Fruit fly (Drosophila melanogaster): ENCODE data around the gene ergic53.

The ergic53 gene

DNA sequence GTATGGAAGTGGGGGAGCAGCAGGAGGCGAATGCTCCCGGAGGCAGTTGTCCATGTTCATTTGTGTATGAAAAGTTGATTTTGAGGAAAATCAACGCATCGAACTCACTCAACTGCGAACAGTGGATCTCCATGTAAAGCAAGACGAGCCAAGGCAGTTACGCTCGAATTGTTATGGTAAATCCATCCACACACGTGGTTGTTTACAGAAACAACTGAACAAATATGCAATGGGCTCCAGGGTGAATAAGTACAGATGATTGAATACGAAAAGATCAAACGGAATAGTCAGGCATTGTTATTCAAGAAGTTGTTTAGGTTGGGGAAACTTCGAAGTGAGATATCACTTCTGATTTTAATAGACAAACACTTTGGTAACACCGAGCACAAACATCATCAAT is 49.3 kb downstream of the ergic53 start (continued):
- peak; percentile 35 for TF ChIP-seq salm (tag; optimal IDR thresholded peaks at IDR 0.05)
- TF ChIP-seq CG14667 (GFP tag; IDR thresholded peaks at IDR 0.05) = no peak
- TF ChIP-seq TFAM (GFP tag; optimal IDR thresholded peaks at IDR 0.05) = no peak
- TF ChIP-seq zfh1 (GFP tag; IDR thresholded peaks at IDR 0.05) = no peak
- no peak for TF ChIP-seq prd (optimal IDR thresholded peaks at IDR 0.05)
- TF ChIP-seq prd (GFP tag; IDR thresholded peaks at IDR 0.05) = no peak
- TF ChIP-seq CG2116 (GFP tag; optimal IDR thresholded peaks at IDR 0.05) = peak; percentile 28
- no peak for TF ChIP-seq HmgZ (tag; optimal IDR thresholded peaks at IDR 0.05)
- TF ChIP-seq tio (GFP tag; optimal IDR thresholded peaks at IDR 0.05) = peak; percentile 45
- peak; percentile 0 for TF ChIP-seq CrebB (tag; optimal IDR thresholded peaks at IDR 0.05)
- TF ChIP-seq tgo (GFP tag; IDR thresholded peaks at IDR 0.05) = peak; percentile 28; the same call in 1 of the 3 replicates
- TF ChIP-seq sob (GFP tag; IDR thresholded peaks at IDR 0.05) = peak; percentile 59; the same call in 1 of the 2 replicates
- no peak for TF ChIP-seq crp (GFP tag; optimal IDR thresholded peaks at IDR 0.05)
- peak; percentile 79 for TF ChIP-seq Atf6 (GFP tag; IDR thresholded peaks at IDR 0.05)
- TF ChIP-seq sr (GFP tag; IDR thresholded peaks at IDR 0.05) = no peak
- no peak for TF ChIP-seq BEAF-32 (GFP tag; optimal IDR thresholded peaks at IDR 0.05)
- TF ChIP-seq H2.0 (GFP tag; IDR thresholded peaks at IDR 0.05) = no peak
- TF ChIP-seq Abd-B (GFP tag; optimal IDR thresholded peaks at IDR 0.05) = no peak
- TF ChIP-seq CG6272 (GFP tag; IDR thresholded peaks at IDR 0.05) = no peak
- TF ChIP-seq inv (GFP tag; IDR thresholded peaks at IDR 0.05; ENCODE audit: partially characterized antibody) = no peak
- TF ChIP-seq CG7745 (tag; optimal IDR thresholded peaks at IDR 0.05) = no peak
- TF ChIP-seq CG31224 (GFP tag; IDR thresholded peaks at IDR 0.05) = no peak
- peak; percentile 42 for TF ChIP-seq Fer3 (tag; optimal IDR thresholded peaks at IDR 0.05)
- no peak for TF ChIP-seq CG4854 (GFP tag; optimal IDR thresholded peaks at IDR 0.05)
- no peak for TF ChIP-seq CG17829 (tag; optimal IDR thresholded peaks at IDR 0.05)
- no peak for TF ChIP-seq Rx (GFP tag; IDR thresholded peaks at IDR 0.05)
- peak; percentile 34 for TF ChIP-seq fd64A (GFP tag; optimal IDR thresholded peaks at IDR 0.05)
- no peak for TF ChIP-seq chif (GFP tag; optimal IDR thresholded peaks at IDR 0.05)
- no peak for TF ChIP-seq jigr1 (GFP tag; IDR thresholded peaks at IDR 0.05)
- TF ChIP-seq MBD-R2 (GFP tag; IDR thresholded peaks at IDR 0.05) = no peak
- TF ChIP-seq CG14710 (tag; optimal IDR thresholded peaks at IDR 0.05) = no peak
- peak; percentile 23 for TF ChIP-seq CG4328 (GFP tag; optimal IDR thresholded peaks at IDR 0.05)
- TF ChIP-seq slou (GFP tag; optimal IDR thresholded peaks at IDR 0.05) = no peak
- no peak for TF ChIP-seq sqz (GFP tag; optimal IDR thresholded peaks at IDR 0.05)
- TF ChIP-seq CG30403 (GFP tag; optimal IDR thresholded peaks at IDR 0.05) = no peak
- TF ChIP-seq CG15011 (GFP tag; optimal IDR thresholded peaks at IDR 0.05) = peak; percentile 21
- no peak for TF ChIP-seq CG7372 (GFP tag; IDR thresholded peaks at IDR 0.05)
- TF ChIP-seq luna (GFP tag; optimal IDR thresholded peaks at IDR 0.05) = peak; percentile 8
- no peak for TF ChIP-seq CG8924 (tag; optimal IDR thresholded peaks at IDR 0.05)
- TF ChIP-seq CG6765 (GFP tag; optimal IDR thresholded peaks at IDR 0.05) = peak; percentile 49
- TF ChIP-seq CG14441 (GFP tag; IDR thresholded peaks at IDR 0.05) = peak; percentile 23; the same call in 1 of the 2 replicates
- TF ChIP-seq fru (optimal IDR thresholded peaks at IDR 0.05) = no peak
- TF ChIP-seq D19B (GFP tag; optimal IDR thresholded peaks at IDR 0.05) = no peak
- no peak for TF ChIP-seq CG14860 (GFP tag; IDR thresholded peaks at IDR 0.05; ENCODE audit: partially characterized antibody)
- no peak for TF ChIP-seq dati (GFP tag; IDR thresholded peaks at IDR 0.05)
- TF ChIP-seq caup (GFP tag; optimal IDR thresholded peaks at IDR 0.05; ENCODE audit: severe bottlenecking) = peak; percentile 69
- TF ChIP-seq CG13287 (GFP tag; IDR thresholded peaks at IDR 0.05; ENCODE audit: partially characterized antibody) = no peak
- no peak for TF ChIP-seq CG4282 (GFP tag; optimal IDR thresholded peaks at IDR 0.05)
- no peak for TF ChIP-seq scrt (GFP tag; optimal IDR thresholded peaks at IDR 0.05)
- TF ChIP-seq CG8388 (GFP tag; optimal IDR thresholded peaks at IDR 0.05) = no peak
- no peak for TF ChIP-seq CG6791 (GFP tag; IDR thresholded peaks at IDR 0.05; ENCODE audit: partially characterized antibody)
- peak; percentile 49 for TF ChIP-seq CG2875 (GFP tag; optimal IDR thresholded peaks at IDR 0.05)

Measured in whole organism, embryonic.